Worm (Caenorhabditis elegans) whole organism, L3 larva: ENCODE results near the gene cdk-12.
"Not testable (repeated sequence)": the region's sequence is repeated elsewhere in the genome, so short reads cannot be mapped to it uniquely, and the experiment has no call there.

Experiments
- ceh-82 ChIP-seq: fragments of 150-350 bp; optimal IDR thresholded peaks from 2 replicates; lab custom pipeline; 2014; ENCODE audit warnings: missing biosample characterization, missing genetic modification characterization
- elt-2 ChIP-seq: sonication (generic microtip); optimal IDR thresholded peaks from 2 replicates; lab custom pipeline; 2016; ENCODE audit warnings: missing genetic modification reagents, mild to moderate bottlenecking, missing genetic modification characterization, missing compliant biosample characterization
- fos-1 ChIP-seq: fragments of 150-350 bp; optimal IDR thresholded peaks from 2 replicates; lab custom pipeline; 2014; ENCODE audit warnings: missing biosample characterization, missing genetic modification characterization
- nhr-237 ChIP-seq: fragments of 150-350 bp; optimal IDR thresholded peaks from 2 replicates; lab custom pipeline; 2014; ENCODE audit warnings: missing biosample characterization, missing genetic modification characterization
- nhr-25 ChIP-seq: sonication (generic microtip); optimal IDR thresholded peaks from 2 replicates; lab custom pipeline; 2017; ENCODE audit warnings: missing biosample characterization, missing genetic modification characterization
- nhr-76 ChIP-seq: fragments of 150-350 bp; sonication (generic microtip); optimal IDR thresholded peaks from 5 replicates; lab custom pipeline; 2014; ENCODE audit warnings: missing biosample characterization, missing genetic modification characterization
- pqm-1 ChIP-seq: fragments of 150-350 bp; optimal IDR thresholded peaks from 2 replicates; lab custom pipeline; 2017; ENCODE audit warnings: missing biosample characterization, missing genetic modification characterization, inconsistent platforms
- unc-39 ChIP-seq: sonication (generic microtip); optimal IDR thresholded peaks from 4 replicates; lab custom pipeline; 2017; ENCODE audit warnings: missing biosample characterization, missing genetic modification characterization
- unc-62 ChIP-seq: fragments of 150-350 bp; sonication (generic microtip); optimal IDR thresholded peaks from 4 replicates; lab custom pipeline; 2014; ENCODE audit warnings: missing biosample characterization, missing genetic modification reagents, missing genetic modification characterization
- ztf-11 ChIP-seq: fragments of 150-350 bp; optimal IDR thresholded peaks from 2 replicates; lab custom pipeline; 2014; ENCODE audit warnings: missing biosample characterization, missing genetic modification characterization

- not testable (repeated sequence) for TF ChIP-seq ztf-11 (tag; lab: Kevin White, UChicago); nhr-76 (tag; lab: Kevin White, UChicago); ceh-82 (tag; lab: Kevin White, UChicago); pqm-1 (tag; lab: Kevin White, UChicago); nhr-237 (tag; lab: Kevin White, UChicago); unc-62 (GFP tag; lab: Kevin White, UChicago); unc-39 (tag; lab: Kevin White, UChicago); fos-1 (tag; lab: Kevin White, UChicago)
- peak; percentile 40 for TF ChIP-seq elt-2 (tag; lab: Kevin White, UChicago)
- TF ChIP-seq nhr-25 (tag; lab: Kevin White, UChicago), result peak; percentile 67
Observed at ce11 chrIII:4378600-4379293, 46.0 kb downstream of the cdk-12 start.
